Comparison of ENCODE assay signal across 2 worm cellular contexts in the genomic region with DNA sequence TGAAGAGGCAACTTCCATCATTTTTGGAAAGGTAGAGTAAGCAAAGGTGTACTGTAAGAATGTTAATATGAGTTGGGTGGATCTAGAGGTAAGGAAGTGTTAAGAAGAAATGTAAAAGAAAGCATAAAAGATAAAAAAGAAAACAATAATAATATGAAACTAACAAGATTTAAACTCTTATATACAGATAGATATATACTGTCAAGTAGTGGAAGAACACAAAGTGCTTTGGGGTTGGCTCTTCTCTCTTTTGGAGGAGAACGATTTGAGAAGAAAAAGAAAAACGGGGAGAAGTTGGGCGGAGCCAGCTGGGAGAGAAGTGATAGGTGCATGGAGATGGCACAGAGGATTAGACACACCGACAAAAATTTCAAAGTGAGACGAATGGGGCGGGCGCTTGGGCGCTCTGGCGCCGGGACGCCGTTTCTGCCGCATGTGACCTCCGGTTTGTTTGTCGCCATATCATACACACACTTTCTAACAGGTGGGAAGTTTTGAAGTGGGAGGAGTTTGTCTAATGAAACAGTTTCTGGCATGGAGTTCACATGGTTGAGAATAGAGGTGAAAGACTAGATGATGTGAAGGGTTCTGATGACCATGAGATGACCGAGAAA.
TF ChIP-seq lines count a peak whose summit lies in the region.

TSS of gene T19H5.4 (minus strand) at position 51 of the 614 bp plus-strand sequence.

TF ChIP-seq in whole organism, L1 larva, 84 proteins besides CTCF, POLR2A, EP300 and RAD21 (continued from another document):
- TF ChIP-seq isw-1 (GFP tag; IDR thresholded peaks at IDR 0.05; lab: Robert Waterston, UW) (no peak), ztf-4 (tag; optimal IDR thresholded peaks at IDR 0.05; lab: Kevin White, UChicago) (no peak), nhr-47 (tag; optimal IDR thresholded peaks at IDR 0.05; lab: Kevin White, UChicago) (peak; percentile 44), snpc-4 (tag; optimal IDR thresholded peaks at IDR 0.05; lab: Kevin White, UChicago) (no peak), nhr-237 (tag; optimal IDR thresholded peaks at IDR 0.05; lab: Kevin White, UChicago) (no peak), skn-1 (tag; optimal IDR thresholded peaks at IDR 0.05; lab: Kevin White, UChicago) (peak; percentile 34), ama-1 (optimal IDR thresholded peaks at IDR 0.05; lab: Kevin White, UChicago) (no peak), elt-3 (tag; optimal IDR thresholded peaks at IDR 0.05; lab: Kevin White, UChicago) (peak in 4 of 6 experiments; percentile 45 to 68 (median 60)), nhr-11 (tag; optimal IDR thresholded peaks at IDR 0.05; lab: Kevin White, UChicago) (no peak), nhr-85 (tag; lab: Kevin White, UChicago) (peak; percentile 94), ceh-90 (tag; optimal IDR thresholded peaks at IDR 0.05; lab: Kevin White, UChicago) (no peak), zip-4 (GFP tag; optimal IDR thresholded peaks at IDR 0.05; lab: Kevin White, UChicago) (no peak), ztf-11 (tag; optimal IDR thresholded peaks at IDR 0.05; lab: Kevin White, UChicago) (no peak), unc-62 (GFP tag; optimal IDR thresholded peaks at IDR 0.05; lab: Kevin White, UChicago) (no peak), fos-1 (tag; optimal IDR thresholded peaks at IDR 0.05; lab: Kevin White, UChicago) (no peak), aly-2 (tag; optimal IDR thresholded peaks at IDR 0.05; lab: Kevin White, UChicago) (no peak), xbp-1 (tag; optimal IDR thresholded peaks at IDR 0.05; lab: Kevin White, UChicago) (peak; percentile 18), tlp-1 (tag; optimal IDR thresholded peaks at IDR 0.05; lab: Kevin White, UChicago) (no peak), nhr-12 (tag; optimal IDR thresholded peaks at IDR 0.05; lab: Kevin White, UChicago) (no peak), jun-1 (tag; optimal IDR thresholded peaks at IDR 0.05; lab: Kevin White, UChicago) (peak; percentile 34), blmp-1 (tag; optimal IDR thresholded peaks at IDR 0.05; lab: Kevin White, UChicago) (peak; percentile 64), sox-4 (tag; optimal IDR thresholded peaks at IDR 0.05; lab: Kevin White, UChicago) (no peak), rnt-1 (tag; optimal IDR thresholded peaks at IDR 0.05; lab: Kevin White, UChicago) (peak; percentile 38), hpl-2 (GFP tag; optimal IDR thresholded peaks at IDR 0.05; lab: Kevin White, UChicago) (no peak), mdl-1 (tag; optimal IDR thresholded peaks at IDR 0.05; lab: Kevin White, UChicago) (peak in 1 of 2 experiments; percentile 73), ceh-63 (GFP tag; optimal IDR thresholded peaks at IDR 0.05; lab: Kevin White, UChicago) (no peak), lin-13 (GFP tag; optimal IDR thresholded peaks at IDR 0.05; lab: Kevin White, UChicago) (peak; percentile 44), lin-14 (GFP tag; optimal IDR thresholded peaks at IDR 0.05; lab: Kevin White, UChicago) (peak; percentile 90), lin-15B (tag; optimal IDR thresholded peaks at IDR 0.05; lab: Kevin White, UChicago) (no peak), elt-2 (tag; optimal IDR thresholded peaks at IDR 0.05; lab: Kevin White, UChicago) (peak; percentile 65), mab-9 (GFP tag; IDR thresholded peaks at IDR 0.05; lab: Robert Waterston, UW) (no peak), egl-13 (tag; optimal IDR thresholded peaks at IDR 0.05; lab: Kevin White, UChicago) (no peak), nhr-76 (tag; optimal IDR thresholded peaks at IDR 0.05; lab: Kevin White, UChicago) (no peak), lsy-2 (tag; optimal IDR thresholded peaks at IDR 0.05; lab: Kevin White, UChicago) (peak; percentile 11 to 32), hlh-17 (GFP tag; optimal IDR thresholded peaks at IDR 0.05; lab: Kevin White, UChicago; ENCODE audit: borderline replicate concordance) (no peak), aha-1 (tag; optimal IDR thresholded peaks at IDR 0.05; lab: Kevin White, UChicago) (no peak), Y116A8C.19 (tag; optimal IDR thresholded peaks at IDR 0.05; lab: Kevin White, UChicago; ENCODE audit: borderline replicate concordance) (no peak), unc-98 (GFP tag; IDR thresholded peaks at IDR 0.05; lab: Robert Waterston, UW) (no peak), unc-86 (tag; optimal IDR thresholded peaks at IDR 0.05; lab: Kevin White, UChicago) (no peak), pax-3 (tag; optimal IDR thresholded peaks at IDR 0.05; lab: Kevin White, UChicago) (no peak), lir-3 (tag; optimal IDR thresholded peaks at IDR 0.05; lab: Kevin White, UChicago; ENCODE audit: poor library complexity) (peak; percentile 12)

TF ChIP-seq in whole organism, L4 larva, 104 proteins besides CTCF, POLR2A, EP300 and RAD21 (continued from another document):
- TF ChIP-seq unc-62 (GFP tag; optimal IDR thresholded peaks at IDR 0.05 in 1 of 2; lab: Kevin White, UChicago) (peak in 1 of 2 experiments; percentile 74), unc-62 (tag; optimal IDR thresholded peaks at IDR 0.05; lab: Kevin White, UChicago) (no peak), Y5F2A.4 (GFP tag; optimal IDR thresholded peaks at IDR 0.05; lab: Kevin White, UChicago) (no peak), nhr-237 (tag; optimal IDR thresholded peaks at IDR 0.05; lab: Kevin White, UChicago) (no peak), mdt-29 (GFP tag; IDR thresholded peaks at IDR 0.05; lab: Robert Waterston, UW) (peak; percentile 71; the same call in 1 of the 2 replicates), Y75B8A.6 (GFP tag; IDR thresholded peaks at IDR 0.05; lab: Robert Waterston, UW) (peak; percentile 53; the same call in 1 of the 2 replicates), nhr-6 (tag; optimal IDR thresholded peaks at IDR 0.05; lab: Kevin White, UChicago) (no peak), nhr-48 (tag; optimal IDR thresholded peaks at IDR 0.05; lab: Kevin White, UChicago) (peak; percentile 76), lin-29 (GFP tag; IDR thresholded peaks at IDR 0.05; lab: Robert Waterston, UW) (no peak), egl-43 (GFP tag; IDR thresholded peaks at IDR 0.05; lab: Robert Waterston, UW) (0 out of 2 replicates have a peak, but pooled peaks have one; percentile 19), ceh-82 (tag; optimal IDR thresholded peaks at IDR 0.05; lab: Kevin White, UChicago) (no peak), lin-13 (GFP tag; optimal IDR thresholded peaks at IDR 0.05; lab: Kevin White, UChicago) (peak; percentile 16), hlh-11 (tag; optimal IDR thresholded peaks at IDR 0.05; lab: Kevin White, UChicago) (peak; percentile 96), rbr-2 (tag; optimal IDR thresholded peaks at IDR 0.05; lab: Kevin White, UChicago) (peak; percentile 40), ZK546.5 (tag; optimal IDR thresholded peaks at IDR 0.05; lab: Kevin White, UChicago) (no peak), Y105C5A.15 (GFP tag; IDR thresholded peaks at IDR 0.05; lab: Robert Waterston, UW) (no peak), php-3 (GFP tag; IDR thresholded peaks at IDR 0.05; lab: Robert Waterston, UW) (peak; percentile 38; the same call in 1 of the 2 replicates), ceh-62 (tag; optimal IDR thresholded peaks at IDR 0.05; lab: Kevin White, UChicago) (no peak), pha-4 (GFP tag; IDR thresholded peaks at IDR 0.05; lab: Robert Waterston, UW) (0 out of 2 replicates have a peak, but pooled peaks have one; percentile 50), pha-4 (tag; optimal IDR thresholded peaks at IDR 0.05; lab: Kevin White, UChicago) (no peak), lir-3 (tag; optimal IDR thresholded peaks at IDR 0.05; lab: Kevin White, UChicago) (no peak)
